Worm (Caenorhabditis elegans): Measurements from ENCODE around the gene F53A2.9.
"Not testable (repeated sequence)": the region's sequence is repeated elsewhere in the genome, so short reads cannot be mapped to it uniquely, and the experiment has no call there.

F53A2.9 gene

ce11 chrIII:13359256-13359655 lies at the start of gene F53A2.9:
TSS of gene F53A2.9 (minus strand) at chrIII:13359356.
- no peak for TF ChIP-seq dao-5 (tag; optimal IDR thresholded peaks at IDR 0.05)
- TF ChIP-seq W03F9.2 (tag; optimal IDR thresholded peaks at IDR 0.05) = no peak
- no peak for TF ChIP-seq him-1 (tag; optimal IDR thresholded peaks at IDR 0.05)

- TF ChIP-seq him-1 (tag; optimal IDR thresholded peaks at IDR 0.05) (no peak), dao-5 (tag; optimal IDR thresholded peaks at IDR 0.05) (no peak), W03F9.2 (tag; optimal IDR thresholded peaks at IDR 0.05) (no peak)
These were observed 46.3 kb upstream of the F53A2.9 start, which contains the start of gene nas-1 for ce11 chrIII:13405504-13405903. TSS of gene nas-1 (plus strand) at chrIII:13405804.

ce11 chrIII:13404418-13404817 lies 45.3 kb upstream of the F53A2.9 start, which contains the start of gene ttr-52:
TSS of gene ttr-52 (plus strand) at chrIII:13404718.
- TF ChIP-seq him-1 (tag; optimal IDR thresholded peaks at IDR 0.05) = no peak
- TF ChIP-seq dao-5 (tag; optimal IDR thresholded peaks at IDR 0.05) = no peak
- TF ChIP-seq W03F9.2 (tag; optimal IDR thresholded peaks at IDR 0.05) = no peak

- no peak for TF ChIP-seq dao-5 (tag; optimal IDR thresholded peaks at IDR 0.05)
- no peak for TF ChIP-seq W03F9.2 (tag; optimal IDR thresholded peaks at IDR 0.05)
- TF ChIP-seq him-1 (tag; optimal IDR thresholded peaks at IDR 0.05) = no peak
These were observed 43.8 kb upstream of the F53A2.9 start, which contains the start of gene mig-18 for ce11 chrIII:13402934-13403333. TSS of gene mig-18 (plus strand) at chrIII:13403234.

ce11 chrIII:13401673-13402258 lies 42.6 kb upstream of the F53A2.9 start, which contains the start of the genes srlf-9 and srlf-10:
TSS of gene srlf-9 (minus strand) at chrIII:13401773.
TSS of gene srlf-10 (plus strand) at chrIII:13402208.
- TF ChIP-seq him-1, dao-5, W03F9.2 (tag; optimal IDR thresholded peaks at IDR 0.05): not testable (repeated sequence)

ce11 chrIII:13395262-13395661 lies 36.1 kb upstream of the F53A2.9 start, which contains the start of gene F11F1.1:
TSS of gene F11F1.1 (plus strand) at chrIII:13395562.
- TF ChIP-seq him-1 (tag; optimal IDR thresholded peaks at IDR 0.05) (no peak), dao-5 (tag; optimal IDR thresholded peaks at IDR 0.05) (no peak), W03F9.2 (tag; optimal IDR thresholded peaks at IDR 0.05) (no peak)

- TF ChIP-seq him-1 (tag; optimal IDR thresholded peaks at IDR 0.05) (no peak), dao-5 (tag; optimal IDR thresholded peaks at IDR 0.05) (no peak), W03F9.2 (tag; optimal IDR thresholded peaks at IDR 0.05) (no peak)
These were observed 34.5 kb upstream of the F53A2.9 start, which contains the start of gene qdpr-1 for ce11 chrIII:13393647-13394046. TSS of gene qdpr-1 (plus strand) at chrIII:13393910.

ce11 chrIII:13393239-13393638 lies 34.1 kb upstream of the F53A2.9 start, which contains the start of gene dnj-17:
TSS of gene dnj-17 (minus strand) at chrIII:13393339.
- no peak for TF ChIP-seq W03F9.2 (tag; optimal IDR thresholded peaks at IDR 0.05)
- no peak for TF ChIP-seq him-1 (tag; optimal IDR thresholded peaks at IDR 0.05)

- TF ChIP-seq him-1 (tag; optimal IDR thresholded peaks at IDR 0.05) = no peak
- no peak for TF ChIP-seq dao-5 (tag; optimal IDR thresholded peaks at IDR 0.05)
- TF ChIP-seq W03F9.2 (tag; optimal IDR thresholded peaks at IDR 0.05) = no peak
These were observed 31.6 kb upstream of the F53A2.9 start for ce11 chrIII:13390789-13391188.

- TF ChIP-seq him-1 (tag; optimal IDR thresholded peaks at IDR 0.05) (no peak), W03F9.2 (tag; optimal IDR thresholded peaks at IDR 0.05) (no peak), dao-5 (tag; optimal IDR thresholded peaks at IDR 0.05) (no peak)
These were observed 29.9 kb upstream of the F53A2.9 start, which contains the start of gene T03F6.3 for ce11 chrIII:13389078-13389477. TSS of gene T03F6.3 (plus strand) at chrIII:13389395.

ce11 chrIII:13388621-13389020 lies 29.5 kb upstream of the F53A2.9 start:
- TF ChIP-seq dao-5 (tag; optimal IDR thresholded peaks at IDR 0.05) = no peak
- TF ChIP-seq W03F9.2 (tag; optimal IDR thresholded peaks at IDR 0.05) = no peak
- TF ChIP-seq him-1 (tag; optimal IDR thresholded peaks at IDR 0.05) = no peak

ce11 chrIII:13385850-13386249 lies 26.7 kb upstream of the F53A2.9 start, which contains the start of gene T03F6.4:
TSS of gene T03F6.4 (plus strand) at chrIII:13386150.
- no peak for TF ChIP-seq dao-5 (tag; optimal IDR thresholded peaks at IDR 0.05)
- no peak for TF ChIP-seq W03F9.2 (tag; optimal IDR thresholded peaks at IDR 0.05)
- TF ChIP-seq him-1 (tag; optimal IDR thresholded peaks at IDR 0.05) = no peak

- TF ChIP-seq him-1 (tag; optimal IDR thresholded peaks at IDR 0.05) (no peak), W03F9.2 (tag; optimal IDR thresholded peaks at IDR 0.05) (no peak), dao-5 (tag; optimal IDR thresholded peaks at IDR 0.05) (no peak)
These were observed 24.0 kb upstream of the F53A2.9 start for ce11 chrIII:13383159-13383558.

ce11 chrIII:13381684-13382083 lies 22.5 kb upstream of the F53A2.9 start:
- TF ChIP-seq him-1 (tag; optimal IDR thresholded peaks at IDR 0.05) = no peak
- TF ChIP-seq dao-5 (tag; optimal IDR thresholded peaks at IDR 0.05) = no peak
- no peak for TF ChIP-seq W03F9.2 (tag; optimal IDR thresholded peaks at IDR 0.05)

Data from whole organism, L4/young adult.